Fruit fly (Drosophila melanogaster) whole organism, embryonic: ENCODE measurements around the gene Cyt-c1L.

Experiments
- CG11560 ChIP-seq: fragments of 200-800 bp; sonication (Bioruptor generic); IDR thresholded peaks from 3 replicates; pipeline ENCODE4 v1.3.6; 2022; ENCODE audit warnings: missing biosample characterization, missing genetic modification characterization
- CG11695 ChIP-seq: fragments of 200-800 bp; sonication (Bioruptor generic); IDR thresholded peaks from 3 replicates; pipeline ENCODE4 v1.3.6; 2022; ENCODE audit warnings: missing biosample characterization, missing genetic modification characterization
- CG12071 ChIP-seq: fragments of 200-800 bp; sonication (Bioruptor generic); optimal IDR thresholded peaks from 3 replicates; lab custom pipeline; 2018; ENCODE audit warnings: missing biosample characterization, mild to moderate bottlenecking, missing genetic modification characterization
- CG12391 ChIP-seq: fragments of 200-800 bp; sonication (Bioruptor generic); optimal IDR thresholded peaks from 3 replicates; lab custom pipeline; 2018; ENCODE audit warnings: missing biosample characterization, mild to moderate bottlenecking, missing genetic modification characterization, moderate library complexity
- CG13287 ChIP-seq: fragments of 200-800 bp; sonication (Bioruptor generic); IDR thresholded peaks from 2 replicates; pipeline ENCODE4 v1.3.6; 2022; ENCODE audit warnings: missing biosample characterization, missing genetic modification characterization; ENCODE audit not compliant: partially characterized antibody
- CG13894 ChIP-seq: fragments of 200-800 bp; sonication (Bioruptor generic); optimal IDR thresholded peaks from 3 replicates; lab custom pipeline; 2018; ENCODE audit warnings: missing biosample characterization, mild to moderate bottlenecking, missing genetic modification characterization, moderate library complexity
- CG14050 ChIP-seq: fragments of 200-800 bp; sonication (Bioruptor generic); IDR thresholded peaks from 3 replicates; pipeline ENCODE4 v1.3.6; 2022; ENCODE audit warnings: missing biosample characterization, missing genetic modification characterization
- CG14441 ChIP-seq: fragments of 200-800 bp; sonication (Bioruptor generic); IDR thresholded peaks from 2 replicates; pipeline ENCODE4 v1.3.6; 2022; ENCODE audit warnings: missing biosample characterization, missing genetic modification characterization
- CG17385 ChIP-seq: fragments of 200-800 bp; sonication (Bioruptor generic); optimal IDR thresholded peaks from 3 replicates; lab custom pipeline; 2018; ENCODE audit warnings: missing biosample characterization, mild to moderate bottlenecking, missing genetic modification characterization
- CG2120 ChIP-seq: fragments of 200-800 bp; sonication (Bioruptor generic); optimal IDR thresholded peaks from 3 replicates; lab custom pipeline; 2016; ENCODE audit warnings: missing biosample characterization, missing genetic modification characterization
- CG2129 ChIP-seq: fragments of 200-800 bp; sonication (Bioruptor generic); IDR thresholded peaks from 2 replicates; pipeline ENCODE4 v1.3.6; 2022; ENCODE audit warnings: missing biosample characterization, missing genetic modification characterization; ENCODE audit not compliant: partially characterized antibody
- CG3163 ChIP-seq: fragments of 200-800 bp; sonication (Bioruptor generic); optimal IDR thresholded peaks from 3 replicates; lab custom pipeline; 2016; ENCODE audit warnings: missing biosample characterization, missing genetic modification characterization
- CG6272 ChIP-seq: fragments of 200-800 bp; sonication (Bioruptor generic); IDR thresholded peaks from 2 replicates; pipeline ENCODE4 v1.3.6; 2022; ENCODE audit warnings: missing biosample characterization, missing genetic modification characterization
- CG6654 ChIP-seq: fragments of 200-800 bp; sonication (Bioruptor generic); optimal IDR thresholded peaks from 2 replicates; lab custom pipeline; 2017; ENCODE audit warnings: missing biosample characterization, mild to moderate bottlenecking, missing genetic modification characterization
- CG7963 ChIP-seq: fragments of 200-800 bp; sonication (Bioruptor generic); IDR thresholded peaks from 3 replicates; pipeline ENCODE4 v1.3.6; 2022; ENCODE audit warnings: missing biosample characterization, missing genetic modification characterization; ENCODE audit not compliant: partially characterized antibody
- CG7987 ChIP-seq: fragments of 200-800 bp; sonication (Bioruptor generic); optimal IDR thresholded peaks from 2 replicates; lab custom pipeline; 2018; ENCODE audit warnings: missing biosample characterization, mild to moderate bottlenecking, missing genetic modification characterization, moderate library complexity
- CG9215 ChIP-seq: fragments of 200-800 bp; sonication (Bioruptor generic); IDR thresholded peaks from 2 replicates; pipeline ENCODE4 v1.3.6; 2022; ENCODE audit warnings: missing biosample characterization, missing genetic modification characterization
- CG9876 ChIP-seq: fragments of 200-800 bp; sonication (Bioruptor generic); optimal IDR thresholded peaks from 2 replicates; lab custom pipeline; 2016; ENCODE audit warnings: missing biosample characterization, missing genetic modification characterization
- Chrac-16 ChIP-seq: fragments of 200-800 bp; sonication (Bioruptor generic); optimal IDR thresholded peaks from 3 replicates; lab custom pipeline; 2016; ENCODE audit warnings: missing biosample characterization, missing genetic modification characterization
- Dbx ChIP-seq: fragments of 200-800 bp; sonication (Bioruptor generic); IDR thresholded peaks from 3 replicates; pipeline ENCODE4 v1.3.6; 2022; ENCODE audit warnings: missing biosample characterization, missing genetic modification characterization
- E2f1 ChIP-seq: fragments of 200-800 bp; sonication (Bioruptor generic); IDR thresholded peaks from 2 replicates; pipeline ENCODE4 v1.3.6; 2022; ENCODE audit warnings: missing biosample characterization, missing genetic modification characterization
- Gug ChIP-seq: fragments of 200-800 bp; sonication (Bioruptor generic); IDR thresholded peaks from 4 replicates; pipeline ENCODE4 v1.3.6; 2022; ENCODE audit warnings: missing biosample characterization, missing genetic modification characterization
- Hr78 ChIP-seq, 2 experiments: fragments of 200-800 bp in 1 of 2; fragments of >200 bp in 1 of 2; sonication (Bioruptor generic) in 1 of 2; optimal IDR thresholded peaks; 2 replicates each; lab custom pipeline; 2017 to 2019; ENCODE audit warnings: missing biosample characterization in 2 of 2, missing genetic modification characterization in 2 of 2, mild to moderate bottlenecking in 1 of 2, moderate library complexity in 1 of 2
- Kr ChIP-seq: fragments of 200-800 bp; sonication (Bioruptor generic); optimal IDR thresholded peaks from 2 replicates; lab custom pipeline; 2017; ENCODE audit warnings: missing biosample characterization, mild to moderate bottlenecking, missing genetic modification characterization
- NK7.1 ChIP-seq: fragments of 200-800 bp; sonication (Bioruptor generic); optimal IDR thresholded peaks from 3 replicates; lab custom pipeline; 2016; ENCODE audit warnings: missing biosample characterization, missing genetic modification characterization
- Scr ChIP-seq: fragments of 200-800 bp; sonication (Bioruptor generic); IDR thresholded peaks from 2 replicates; pipeline ENCODE4 v1.3.6; 2022; ENCODE audit warnings: missing biosample characterization, missing genetic modification characterization; ENCODE audit not compliant: partially characterized antibody
- Xrp1 ChIP-seq: fragments of 200-800 bp; sonication (Bioruptor generic); IDR thresholded peaks from 2 replicates; pipeline ENCODE4 v1.3.6; 2022; ENCODE audit warnings: missing biosample characterization, missing genetic modification characterization
- ato ChIP-seq: fragments of 200-800 bp; sonication (Bioruptor generic); IDR thresholded peaks from 2 replicates; pipeline ENCODE4 v1.3.6; 2022; ENCODE audit warnings: missing biosample characterization, missing genetic modification characterization; ENCODE audit not compliant: partially characterized antibody
- bab2 ChIP-seq: fragments of 200-800 bp; sonication (Bioruptor generic); optimal IDR thresholded peaks from 2 replicates; lab custom pipeline; 2016; ENCODE audit warnings: missing biosample characterization, missing genetic modification characterization
- bigmax ChIP-seq: fragments of 200-800 bp; sonication (Bioruptor generic); optimal IDR thresholded peaks from 2 replicates; lab custom pipeline; 2018; ENCODE audit warnings: missing biosample characterization, mild to moderate bottlenecking, missing genetic modification characterization
- chif ChIP-seq, 2 experiments: fragments of 200-800 bp; sonication (Bioruptor generic); optimal IDR thresholded peaks; 3 replicates each; lab custom pipeline; 2016; ENCODE audit warnings: missing biosample characterization in 2 of 2, missing genetic modification characterization in 2 of 2
- disco-r ChIP-seq: fragments of 200-800 bp; sonication (Bioruptor generic); optimal IDR thresholded peaks from 2 replicates; lab custom pipeline; 2016; ENCODE audit warnings: missing biosample characterization, missing genetic modification characterization
- ftz-f1 ChIP-seq: fragments of 200-800 bp; sonication (Bioruptor generic); optimal IDR thresholded peaks from 2 replicates; lab custom pipeline; 2016; ENCODE audit warnings: missing biosample characterization, missing genetic modification characterization
- gsb ChIP-seq: fragments of 200-800 bp; sonication (Bioruptor generic); IDR thresholded peaks from 2 replicates; pipeline ENCODE4 v1.3.6; 2022; ENCODE audit warnings: missing biosample characterization, missing genetic modification characterization
- hbn ChIP-seq: fragments of 200-800 bp; sonication (Bioruptor generic); IDR thresholded peaks from 2 replicates; pipeline ENCODE4 v1.3.6; 2022; ENCODE audit warnings: missing biosample characterization, missing genetic modification characterization; ENCODE audit not compliant: partially characterized antibody
- inv ChIP-seq: fragments of 200-800 bp; sonication (Bioruptor generic); IDR thresholded peaks from 2 replicates; pipeline ENCODE4 v1.3.6; 2022; ENCODE audit warnings: missing biosample characterization, missing genetic modification characterization; ENCODE audit not compliant: partially characterized antibody
- jing ChIP-seq: fragments of 200-800 bp; sonication (Bioruptor generic); optimal IDR thresholded peaks from 2 replicates; lab custom pipeline; 2018; ENCODE audit warnings: missing biosample characterization, mild to moderate bottlenecking, missing genetic modification characterization
- jumu ChIP-seq: fragments of 200-800 bp; sonication (Bioruptor generic); optimal IDR thresholded peaks from 3 replicates; lab custom pipeline; 2016; ENCODE audit warnings: missing biosample characterization, missing genetic modification characterization
- kay ChIP-seq: fragments of 200-800 bp; sonication (Bioruptor generic); optimal IDR thresholded peaks from 2 replicates; lab custom pipeline; 2016; ENCODE audit warnings: missing biosample characterization, missing genetic modification characterization
- lov ChIP-seq, 2 experiments: fragments of 200-800 bp in 1 of 2; fragments of >200 bp in 1 of 2; sonication (Bioruptor generic) in 1 of 2; IDR thresholded peaks in 1 of 2; optimal IDR thresholded peaks in 1 of 2; 2 replicates in 1 of 2; 3 replicates in 1 of 2; pipeline versions ENCODE4 v1.3.6 to Lab custom; 2017 to 2022; ENCODE audit warnings: missing biosample characterization in 1 of 2, missing genetic modification characterization in 1 of 2
- luna ChIP-seq: fragments of 200-800 bp; sonication (Bioruptor generic); optimal IDR thresholded peaks from 2 replicates; lab custom pipeline; 2016; ENCODE audit warnings: missing biosample characterization, missing genetic modification characterization
- pan ChIP-seq, 4 experiments: fragments of >200 bp in 3 of 4; fragments of 200-800 bp in 1 of 4; sonication (Bioruptor generic) in 1 of 4; optimal IDR thresholded peaks in 3 of 4; IDR thresholded peaks in 1 of 4; 2 replicates each; pipeline versions ENCODE4 v1.3.6 to Lab custom; 2017 to 2022; ENCODE audit warnings: missing biosample characterization in 2 of 4, missing genetic modification characterization in 2 of 4, mixed read lengths in 1 of 4
- schlank ChIP-seq: fragments of 200-800 bp; sonication (Bioruptor generic); optimal IDR thresholded peaks from 2 replicates; lab custom pipeline; 2018; ENCODE audit warnings: missing biosample characterization, mild to moderate bottlenecking, missing genetic modification characterization
- seq ChIP-seq: fragments of 200-800 bp; sonication (Bioruptor generic); IDR thresholded peaks from 2 replicates; pipeline ENCODE4 v1.3.6; 2022; ENCODE audit warnings: missing biosample characterization, missing genetic modification characterization
- sr ChIP-seq: fragments of 200-800 bp; sonication (Bioruptor generic); IDR thresholded peaks from 3 replicates; pipeline ENCODE4 v1.3.6; 2022; ENCODE audit warnings: missing biosample characterization, missing genetic modification characterization
- unc-4 ChIP-seq: fragments of 200-800 bp; sonication (Bioruptor generic); IDR thresholded peaks from 2 replicates; pipeline ENCODE4 v1.3.6; 2022; ENCODE audit warnings: missing biosample characterization, missing genetic modification characterization; ENCODE audit not compliant: partially characterized antibody
- unpg ChIP-seq: fragments of 200-800 bp; sonication (Bioruptor generic); optimal IDR thresholded peaks from 3 replicates; lab custom pipeline; 2018; ENCODE audit warnings: missing biosample characterization, mild to moderate bottlenecking, missing genetic modification characterization, moderate library complexity

The Cyt-c1L gene

dm6 chr3R:29222891-29223842 lies 19.2 kb upstream of the Cyt-c1L start, which contains the start of the genes Cisd2 and Brd8 (continued):
- TF ChIP-seq pan (optimal IDR thresholded peaks at IDR 0.05; lab: Kevin White, UChicago) = no peak
- TF ChIP-seq pan (GFP tag; optimal IDR thresholded peaks at IDR 0.05 in 1 of 2, IDR thresholded peaks at IDR 0.05 in 1 of 2) = no peak
- TF ChIP-seq CG7963 (GFP tag; lab: Robert Waterston, UW) = peak; percentile 98
- no peak for TF ChIP-seq CG6272 (GFP tag; lab: Robert Waterston, UW)
- TF ChIP-seq CG13894 = peak; percentile 6
- no peak for TF ChIP-seq seq (GFP tag; lab: Robert Waterston, UW)
- no peak for TF ChIP-seq gsb (GFP tag; lab: Robert Waterston, UW)
- TF ChIP-seq Chrac-16 (GFP tag; lab: Kevin White, UChicago) = no peak
- TF ChIP-seq NK7.1 (GFP tag; lab: Kevin White, UChicago) = no peak
- peak; percentile 88 for TF ChIP-seq hbn
- TF ChIP-seq CG12391 = no peak
- no peak for TF ChIP-seq ftz-f1 (GFP tag; lab: Kevin White, UChicago)
- TF ChIP-seq luna = no peak
- TF ChIP-seq CG11695 (GFP tag; lab: Robert Waterston, UW) = no peak
- TF ChIP-seq chif (GFP tag; optimal IDR thresholded peaks at IDR 0.05; lab: Kevin White, UChicago) = no peak
- TF ChIP-seq kay (GFP tag; lab: Kevin White, UChicago) = no peak
- TF ChIP-seq CG2120 (GFP tag; lab: Kevin White, UChicago) = peak; percentile 7
- TF ChIP-seq inv (GFP tag; lab: Robert Waterston, UW) = peak; percentile 90
- TF ChIP-seq CG14441 (GFP tag; lab: Robert Waterston, UW) = no peak
- TF ChIP-seq jumu = no peak
- no peak for TF ChIP-seq CG3163 (GFP tag; lab: Kevin White, UChicago)
- no peak for TF ChIP-seq CG9876 (GFP tag; lab: Kevin White, UChicago)
- no peak for TF ChIP-seq Gug
- TF ChIP-seq unpg (GFP tag; lab: Kevin White, UChicago) = no peak
- TF ChIP-seq schlank (tag; lab: Kevin White, UChicago) = no peak
- TF ChIP-seq Scr (GFP tag; lab: Robert Waterston, UW) = peak; percentile 91
- TF ChIP-seq bigmax (GFP tag; lab: Kevin White, UChicago) = peak; percentile 20
- peak; percentile 57 for TF ChIP-seq CG7987 (GFP tag; lab: Kevin White, UChicago)
- no peak for TF ChIP-seq CG17385 (GFP tag; lab: Kevin White, UChicago)
- no peak for TF ChIP-seq disco-r (GFP tag; lab: Kevin White, UChicago)
- TF ChIP-seq lov (optimal IDR thresholded peaks at IDR 0.05; lab: Kevin White, UChicago) = no peak
- no peak for TF ChIP-seq lov (GFP tag; IDR thresholded peaks at IDR 0.05; lab: Robert Waterston, UW)
- no peak for TF ChIP-seq Xrp1 (GFP tag; lab: Robert Waterston, UW)
- TF ChIP-seq bab2 (GFP tag; lab: Kevin White, UChicago) = no peak
- peak; percentile 96 for TF ChIP-seq ato (GFP tag; lab: Robert Waterston, UW)
- no peak for TF ChIP-seq E2f1 (GFP tag; lab: Robert Waterston, UW)
- no peak for TF ChIP-seq CG14050
- TF ChIP-seq unc-4 (GFP tag; lab: Robert Waterston, UW) = peak; percentile 91
- no peak for TF ChIP-seq Dbx (GFP tag; lab: Robert Waterston, UW)
- no peak for TF ChIP-seq CG9215 (GFP tag; lab: Robert Waterston, UW)
- TF ChIP-seq jing = no peak
- TF ChIP-seq Hr78 (GFP tag; optimal IDR thresholded peaks at IDR 0.05; lab: Kevin White, UChicago) = no peak
- peak; percentile 94 for TF ChIP-seq CG13287 (GFP tag; lab: Robert Waterston, UW)
- TF ChIP-seq CG12071 (GFP tag; lab: Kevin White, UChicago) = no peak
- TF ChIP-seq CG6654 (GFP tag; lab: Kevin White, UChicago) = no peak
- no peak for TF ChIP-seq sr (GFP tag; lab: Robert Waterston, UW)
- TF ChIP-seq CG2129 = peak; percentile 74; the same call in 1 of the 2 replicates
- TF ChIP-seq Kr (GFP tag; lab: Kevin White, UChicago) = no peak
- peak; percentile 76; the same call in 2 of the 3 replicates for TF ChIP-seq CG11560 (tag; lab: Robert Waterston, UW)
